Fruit fly (Drosophila melanogaster) whole organism: ENCODE measurements around the gene CG6638.

Experiments
- CG8478 ChIP-seq: fragments of >200 bp; optimal IDR thresholded peaks from 2 replicates; lab custom pipeline; 2018; ENCODE audit warnings: inconsistent platforms
- EcR ChIP-seq, 2 experiments: fragments of >200 bp; optimal IDR thresholded peaks; 2 replicates each; lab custom pipeline; 2017; ENCODE audit warnings: missing biosample characterization in 2 of 2, missing genetic modification characterization in 2 of 2, missing genetic modification reagents in 2 of 2
- usp ChIP-seq: fragments of >200 bp; optimal IDR thresholded peaks from 2 replicates; lab custom pipeline; 2017; ENCODE audit warnings: missing biosample characterization, missing genetic modification characterization, mixed read lengths

- TF ChIP-seq EcR (GFP tag; optimal IDR thresholded peaks at IDR 0.05; lab: Kevin White, UChicago) (no peak), usp (GFP tag; lab: Kevin White, UChicago) (no peak), CG8478 (lab: Kevin White, UChicago) (no peak)
These were observed 33.7 kb downstream of the CG6638 start for dm6 chr3L:8542213-8542612.
